Fruit fly (Drosophila melanogaster) whole organism, pupa: ENCODE results near the gene CG13287.

ENCODE experiments used
- CG10348 ChIP-seq: fragments of 200-800 bp; sonication (Bioruptor generic); IDR thresholded peaks from 2 replicates; pipeline ENCODE4 v1.3.6; 2022; ENCODE audit warnings: missing biosample characterization, missing genetic modification characterization
- CG12605 ChIP-seq: fragments of 200-800 bp; sonication (Bioruptor generic); IDR thresholded peaks from 2 replicates; pipeline ENCODE4 v1.3.6; 2022; ENCODE audit warnings: missing biosample characterization, missing genetic modification characterization
- CG13204 ChIP-seq: fragments of 200-800 bp; sonication (Bioruptor generic); optimal IDR thresholded peaks from 2 replicates; lab custom pipeline; 2018; ENCODE audit warnings: missing biosample characterization, mild to moderate bottlenecking, missing genetic modification characterization, moderate library complexity
- CG14655 ChIP-seq: fragments of 200-800 bp; sonication (Bioruptor generic); optimal IDR thresholded peaks from 3 replicates; lab custom pipeline; 2017; ENCODE audit warnings: mild to moderate bottlenecking, missing biosample characterization, missing genetic modification reagents, missing genetic modification characterization
- CG15710 ChIP-seq: fragments of 200-800 bp; sonication (Bioruptor generic); optimal IDR thresholded peaks from 2 replicates; lab custom pipeline; 2018; ENCODE audit warnings: missing biosample characterization, mild to moderate bottlenecking, missing genetic modification characterization, moderate library complexity
- CG17806 ChIP-seq: fragments of 200-800 bp; sonication (Bioruptor generic); optimal IDR thresholded peaks from 2 replicates; lab custom pipeline; 2018; ENCODE audit warnings: missing biosample characterization, mild to moderate bottlenecking, missing genetic modification characterization, moderate library complexity
- CG32121 ChIP-seq: fragments of 200-800 bp; sonication (Bioruptor generic); IDR thresholded peaks from 2 replicates; pipeline ENCODE4 v1.3.6; 2022; ENCODE audit warnings: missing biosample characterization, missing genetic modification characterization
- CG34367 ChIP-seq: fragments of 200-800 bp; sonication (Bioruptor generic); optimal IDR thresholded peaks from 2 replicates; lab custom pipeline; 2018; ENCODE audit warnings: missing biosample characterization, mild to moderate bottlenecking, missing genetic modification characterization
- CG4496 ChIP-seq: fragments of 200-800 bp; sonication (Bioruptor generic); IDR thresholded peaks from 3 replicates; pipeline ENCODE4 v1.3.6; 2022; ENCODE audit warnings: missing biosample characterization, missing genetic modification characterization
- CG8159 ChIP-seq: fragments of 200-800 bp; sonication (Bioruptor generic); optimal IDR thresholded peaks from 3 replicates; lab custom pipeline; 2018; ENCODE audit warnings: missing biosample characterization, mild to moderate bottlenecking, missing genetic modification characterization, moderate library complexity
- CG8301 ChIP-seq: fragments of 200-800 bp; sonication (Bioruptor generic); optimal IDR thresholded peaks from 2 replicates; lab custom pipeline; 2018; ENCODE audit warnings: missing biosample characterization, mild to moderate bottlenecking, missing genetic modification characterization
- CG9948 ChIP-seq: fragments of 200-800 bp; sonication (Bioruptor generic); optimal IDR thresholded peaks from 2 replicates; lab custom pipeline; 2018; ENCODE audit warnings: missing biosample characterization, mild to moderate bottlenecking, missing genetic modification characterization, moderate library complexity
- D1 ChIP-seq: fragments of 200-800 bp; sonication (Bioruptor generic); optimal IDR thresholded peaks from 2 replicates; lab custom pipeline; 2018; ENCODE audit warnings: missing biosample characterization, mild to moderate bottlenecking, missing genetic modification characterization, moderate library complexity
- EcR ChIP-seq: fragments of 200-800 bp; sonication (Bioruptor generic); optimal IDR thresholded peaks from 3 replicates; lab custom pipeline; 2019; ENCODE audit warnings: missing biosample characterization, missing genetic modification characterization, mild to moderate bottlenecking, moderate library complexity, missing genetic modification reagents
- Ets98B ChIP-seq: fragments of 200-800 bp; sonication (Bioruptor generic); IDR thresholded peaks from 2 replicates; pipeline ENCODE4 v1.3.6; 2022; ENCODE audit warnings: missing biosample characterization, missing genetic modification characterization
- Pif1A ChIP-seq: fragments of 200-800 bp; sonication (Bioruptor generic); optimal IDR thresholded peaks from 3 replicates; lab custom pipeline; 2016; ENCODE audit warnings: missing biosample characterization, missing genetic modification characterization
- Pif1B ChIP-seq: fragments of 200-800 bp; sonication (Bioruptor generic); optimal IDR thresholded peaks from 3 replicates; lab custom pipeline; 2016; ENCODE audit warnings: missing biosample characterization, missing genetic modification characterization
- Snoo ChIP-seq: fragments of 200-800 bp; sonication (Bioruptor generic); optimal IDR thresholded peaks from 3 replicates; lab custom pipeline; 2017; ENCODE audit warnings: missing biosample characterization, mild to moderate bottlenecking, missing genetic modification characterization, inconsistent platforms
- fd96Ca ChIP-seq: fragments of 200-800 bp; sonication (Bioruptor generic); IDR thresholded peaks from 3 replicates; pipeline ENCODE4 v1.3.6; 2022; ENCODE audit warnings: missing biosample characterization, missing genetic modification characterization
- gl ChIP-seq: fragments of 200-800 bp; sonication (Bioruptor generic); optimal IDR thresholded peaks from 2 replicates; lab custom pipeline; 2018; ENCODE audit warnings: missing biosample characterization, mild to moderate bottlenecking, missing genetic modification characterization
- rn ChIP-seq: fragments of 200-800 bp; sonication (Bioruptor generic); IDR thresholded peaks from 2 replicates; pipeline ENCODE4 v1.3.6; 2022; ENCODE audit warnings: missing biosample characterization, missing genetic modification characterization

Gene CG13287

DNA sequence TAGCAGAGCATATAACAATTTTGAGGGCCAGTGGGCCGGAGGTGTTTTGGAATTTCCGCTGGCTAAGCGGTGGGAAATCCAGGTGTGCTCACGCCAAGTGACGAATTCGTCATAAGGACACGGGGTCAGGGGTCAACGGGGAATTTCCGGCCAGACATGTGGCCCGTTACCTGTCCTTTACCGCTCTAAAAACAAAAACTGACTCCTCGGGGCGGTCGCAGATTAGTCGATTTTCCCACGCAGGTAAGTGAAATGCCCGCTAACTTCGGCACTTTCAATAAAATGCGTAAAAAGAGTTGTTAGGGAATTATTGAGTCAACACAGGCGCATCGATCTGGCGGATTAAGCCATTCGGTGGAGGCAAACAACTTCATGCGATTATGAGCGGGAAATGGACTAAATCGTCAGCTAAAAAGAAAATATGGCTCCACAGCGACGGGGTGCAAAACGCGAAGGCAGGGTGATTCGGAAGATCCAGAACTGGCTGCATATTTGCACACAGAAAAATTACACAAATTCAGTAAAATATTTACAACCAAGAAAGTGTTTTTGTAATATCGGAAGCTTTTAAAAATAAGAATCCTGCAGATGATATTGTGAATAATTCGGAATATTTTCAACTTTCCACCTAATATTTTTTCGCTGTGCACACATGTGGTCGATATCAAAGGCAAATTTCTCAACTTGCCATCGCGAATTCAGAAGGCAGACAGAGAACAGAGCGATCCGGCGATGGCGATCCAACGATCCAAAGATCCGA is 46.0 kb upstream of the CG13287 start:
- TF ChIP-seq rn (GFP tag; lab: Robert Waterston, UW) (no peak), CG34367 (tag; lab: Kevin White, UChicago) (peak; percentile 29), CG8301 (tag; lab: Kevin White, UChicago) (peak; percentile 31), CG14655 (peak; percentile 63), CG15710 (tag; lab: Kevin White, UChicago) (peak; percentile 46), CG17806 (peak; percentile 60), EcR (GFP tag; lab: Kevin White, UChicago) (no peak), Pif1A (GFP tag; lab: Kevin White, UChicago) (peak; percentile 46), fd96Ca (0 out of 3 replicates have a peak, but pooled peaks have one; percentile 35), Snoo (peak; percentile 32), Ets98B (GFP tag; lab: Robert Waterston, UW) (no peak), D1 (tag; lab: Kevin White, UChicago) (peak; percentile 36), CG4496 (GFP tag; lab: Robert Waterston, UW) (peak; percentile 42; the same call in 1 of the 3 replicates), CG9948 (tag; lab: Kevin White, UChicago) (peak; percentile 42), CG10348 (no peak), CG8159 (peak; percentile 39), Pif1B (GFP tag; lab: Kevin White, UChicago) (peak; percentile 19)

DNA sequence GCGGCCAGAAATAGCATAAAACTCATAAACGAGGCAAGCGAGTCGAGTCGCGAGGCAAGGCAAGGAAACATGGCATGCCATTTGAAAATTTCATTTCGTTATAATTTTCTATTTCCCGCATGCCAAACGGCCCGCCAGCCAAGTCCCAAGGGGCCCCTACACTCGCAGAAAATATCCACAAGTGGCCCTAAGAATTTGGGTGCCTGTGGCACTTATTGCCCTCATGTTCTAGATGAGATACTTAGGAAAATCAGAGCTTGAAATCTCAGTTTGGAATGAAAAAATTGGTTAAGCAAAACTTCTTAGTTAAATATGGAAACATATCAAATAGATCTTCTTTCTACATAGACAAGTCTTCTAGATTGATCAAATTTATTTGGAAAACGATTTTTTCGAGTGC is 43.8 kb upstream of the CG13287 start:
- no peak for TF ChIP-seq Pif1A (GFP tag; lab: Kevin White, UChicago)
- TF ChIP-seq D1 (tag; lab: Kevin White, UChicago) = no peak
- no peak for TF ChIP-seq CG4496 (GFP tag; lab: Robert Waterston, UW)
- no peak for TF ChIP-seq CG8159
- TF ChIP-seq CG32121 (GFP tag; lab: Robert Waterston, UW) = no peak
- no peak for TF ChIP-seq Snoo
- no peak for TF ChIP-seq CG8301 (tag; lab: Kevin White, UChicago)
- no peak for TF ChIP-seq Ets98B (GFP tag; lab: Robert Waterston, UW)
- no peak for TF ChIP-seq gl (tag; lab: Kevin White, UChicago)
- no peak for TF ChIP-seq CG14655
- no peak for TF ChIP-seq CG15710 (tag; lab: Kevin White, UChicago)
- TF ChIP-seq CG13204 (GFP tag; lab: Kevin White, UChicago) = no peak
- no peak for TF ChIP-seq rn (GFP tag; lab: Robert Waterston, UW)
- TF ChIP-seq CG9948 (tag; lab: Kevin White, UChicago) = no peak
- no peak for TF ChIP-seq CG12605 (GFP tag; lab: Robert Waterston, UW)
- no peak for TF ChIP-seq CG10348
- no peak for TF ChIP-seq CG17806

DNA sequence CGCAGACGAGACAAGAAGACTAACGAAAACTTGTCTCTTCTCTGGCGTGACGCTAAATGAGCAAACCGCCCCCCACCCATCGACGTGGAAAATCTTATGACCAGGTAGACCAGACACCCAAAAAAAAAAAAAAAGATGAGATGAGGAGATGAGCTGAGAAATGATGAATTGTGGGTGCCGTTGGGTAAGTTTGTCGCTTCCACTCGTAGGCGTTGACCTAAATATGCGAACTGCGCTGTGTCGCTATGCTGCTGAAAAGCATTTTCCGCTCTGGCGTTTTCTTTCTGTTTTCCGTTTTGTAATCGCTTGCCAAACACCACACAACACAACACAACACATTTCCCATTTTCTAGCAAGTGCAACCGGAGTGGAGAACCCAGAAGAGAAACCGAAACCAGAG is 43.2 kb upstream of the CG13287 start:
- TF ChIP-seq Pif1A (GFP tag; lab: Kevin White, UChicago) (no peak), CG15710 (tag; lab: Kevin White, UChicago) (no peak), rn (GFP tag; lab: Robert Waterston, UW) (no peak), fd96Ca (no peak), CG9948 (tag; lab: Kevin White, UChicago) (no peak), EcR (GFP tag; lab: Kevin White, UChicago) (no peak), CG12605 (GFP tag; lab: Robert Waterston, UW) (no peak), Pif1B (GFP tag; lab: Kevin White, UChicago) (no peak), Snoo (no peak), CG13204 (GFP tag; lab: Kevin White, UChicago) (no peak), CG8301 (tag; lab: Kevin White, UChicago) (no peak), CG17806 (no peak), CG14655 (no peak), gl (tag; lab: Kevin White, UChicago) (no peak), CG34367 (tag; lab: Kevin White, UChicago) (no peak)

DNA sequence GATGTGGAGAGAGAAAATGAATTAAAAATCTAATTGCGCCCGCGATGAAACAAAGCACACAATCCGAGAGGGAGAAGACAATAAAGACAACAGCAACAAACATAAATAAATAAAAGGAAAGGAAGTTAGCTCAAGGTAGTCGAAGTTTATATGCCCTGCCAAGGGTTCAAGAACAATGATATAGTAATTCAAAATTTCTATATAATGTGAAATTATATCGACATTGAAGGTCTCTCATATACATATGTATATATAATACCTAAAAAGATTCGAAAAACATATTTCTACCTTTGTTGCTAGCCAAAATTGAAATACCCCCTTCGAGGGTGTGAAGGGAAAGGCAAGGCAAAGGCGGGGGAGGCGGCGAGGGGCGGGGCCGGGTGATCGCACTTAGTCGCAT is 41.3 kb upstream of the CG13287 start:
- TF ChIP-seq CG15710 (tag; lab: Kevin White, UChicago) (peak; percentile 20), CG8159 (peak; percentile 42), CG8301 (tag; lab: Kevin White, UChicago) (peak; percentile 24), CG17806 (peak; percentile 25), Pif1B (GFP tag; lab: Kevin White, UChicago) (no peak), EcR (GFP tag; lab: Kevin White, UChicago) (no peak), CG14655 (peak; percentile 46), CG9948 (tag; lab: Kevin White, UChicago) (peak; percentile 52)

DNA sequence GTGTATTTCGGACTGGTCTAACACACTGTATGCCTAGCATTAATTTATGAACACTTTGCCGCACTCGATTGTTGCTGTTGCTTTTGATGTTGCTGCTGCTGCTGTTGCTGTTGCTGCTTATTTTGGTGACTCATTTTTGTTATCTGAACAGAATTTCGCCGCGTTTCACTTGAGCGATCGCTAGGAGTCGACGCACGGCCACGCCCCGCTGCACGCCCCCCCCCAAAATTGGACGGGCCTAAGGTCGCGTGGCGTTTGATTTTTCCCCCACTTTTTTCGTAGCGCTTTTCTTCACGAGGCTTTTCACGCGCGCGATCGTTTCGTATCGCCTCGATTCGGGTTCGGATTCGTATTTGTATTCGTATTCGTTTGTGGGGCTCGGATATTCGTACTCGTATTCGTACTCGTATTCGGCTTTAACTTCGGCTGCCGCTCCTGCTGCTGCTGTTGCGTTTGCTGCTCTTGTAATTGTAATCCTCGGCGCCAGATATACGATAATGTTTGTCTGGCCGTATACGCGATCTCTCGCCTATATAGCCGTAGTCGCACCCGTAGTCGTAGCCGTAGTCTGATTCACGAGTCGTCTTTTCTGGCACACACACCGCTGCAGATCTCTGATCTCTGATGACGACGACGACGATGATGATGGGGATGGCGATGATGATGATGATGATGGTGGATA is 38.1 kb upstream of the CG13287 start:
- no peak for TF ChIP-seq CG17806
- TF ChIP-seq Pif1B (GFP tag; lab: Kevin White, UChicago) = no peak
- 0 out of 3 replicates have a peak, but pooled peaks have one; percentile 30 for TF ChIP-seq CG4496 (GFP tag; lab: Robert Waterston, UW)
- peak; percentile 38; the same call in 1 of the 2 replicates for TF ChIP-seq CG32121 (GFP tag; lab: Robert Waterston, UW)
- TF ChIP-seq CG8301 (tag; lab: Kevin White, UChicago) = no peak
- no peak for TF ChIP-seq CG12605 (GFP tag; lab: Robert Waterston, UW)
- no peak for TF ChIP-seq CG8159
- no peak for TF ChIP-seq CG9948 (tag; lab: Kevin White, UChicago)
- no peak for TF ChIP-seq EcR (GFP tag; lab: Kevin White, UChicago)
- 0 out of 2 replicates have a peak, but pooled peaks have one; percentile 5 for TF ChIP-seq rn (GFP tag; lab: Robert Waterston, UW)
- no peak for TF ChIP-seq CG10348
- no peak for TF ChIP-seq CG34367 (tag; lab: Kevin White, UChicago)
- TF ChIP-seq Ets98B (GFP tag; lab: Robert Waterston, UW) = no peak
- TF ChIP-seq fd96Ca = no peak
- no peak for TF ChIP-seq CG14655
- no peak for TF ChIP-seq CG15710 (tag; lab: Kevin White, UChicago)
- no peak for TF ChIP-seq D1 (tag; lab: Kevin White, UChicago)
